Fruit fly (Drosophila melanogaster) whole organism, prepupa: ENCODE measurements around the gene CG11893.

Source experiments
- CG31627 ChIP-seq: fragments of 200-800 bp; sonication (Bioruptor generic); optimal IDR thresholded peaks from 3 replicates; lab custom pipeline; 2016; ENCODE audit warnings: missing biosample characterization, missing genetic modification characterization
- CG3919 ChIP-seq: fragments of 200-800 bp; sonication (Bioruptor generic); optimal IDR thresholded peaks from 3 replicates; lab custom pipeline; 2016; ENCODE audit warnings: missing biosample characterization, missing genetic modification characterization
- CG9139 ChIP-seq: fragments of 200-800 bp; sonication (Bioruptor generic); optimal IDR thresholded peaks from 3 replicates; lab custom pipeline; 2017; ENCODE audit warnings: missing biosample characterization, mild to moderate bottlenecking, missing genetic modification characterization
- Gug ChIP-seq: fragments of 200-800 bp; sonication (Bioruptor generic); IDR thresholded peaks from 2 replicates; pipeline ENCODE4 v1.3.6; 2022; ENCODE audit warnings: missing biosample characterization, missing genetic modification characterization
- Hr39 ChIP-seq: fragments of 200-800 bp; sonication (Bioruptor generic); optimal IDR thresholded peaks from 2 replicates; lab custom pipeline; 2016; ENCODE audit warnings: missing biosample characterization, missing genetic modification characterization
- Sox14 ChIP-seq: fragments of 200-800 bp; sonication (Bioruptor generic); optimal IDR thresholded peaks from 3 replicates; lab custom pipeline; 2016; ENCODE audit warnings: missing biosample characterization, missing genetic modification characterization
- cyc ChIP-seq: fragments of 200-800 bp; sonication (Bioruptor generic); optimal IDR thresholded peaks from 3 replicates; lab custom pipeline; 2016; ENCODE audit warnings: missing biosample characterization, missing genetic modification characterization
- ss ChIP-seq, 2 experiments: fragments of 200-800 bp; sonication (Bioruptor generic); optimal IDR thresholded peaks; 2 replicates in 1 of 2; 3 replicates in 1 of 2; lab custom pipeline; 2017 to 2018; ENCODE audit warnings: mild to moderate bottlenecking in 2 of 2, missing biosample characterization in 2 of 2, missing genetic modification characterization in 2 of 2, moderate library complexity in 1 of 2

dm6 chr3R:25241507-25242070 lies 48.1 kb upstream of the CG11893 start, which contains the start of gene CG11854:
- no peak for TF ChIP-seq Gug (GFP tag; lab: Robert Waterston, UW)
- no peak for TF ChIP-seq ss (GFP tag; optimal IDR thresholded peaks at IDR 0.05; lab: Kevin White, UChicago)
- no peak for TF ChIP-seq cyc (GFP tag; lab: Kevin White, UChicago)
- no peak for TF ChIP-seq CG31627 (GFP tag; lab: Kevin White, UChicago)
- TF ChIP-seq CG9139, result no peak
- no peak for TF ChIP-seq CG3919 (GFP tag; lab: Kevin White, UChicago)
- TF ChIP-seq Hr39 (GFP tag; lab: Kevin White, UChicago), result no peak
- no peak for TF ChIP-seq Sox14 (GFP tag; lab: Kevin White, UChicago)
